Fruit fly (Drosophila melanogaster) whole organism, prepupa: ENCODE data around the gene CG1492.

Experiments
- Blimp-1 ChIP-seq: fragments of 200-800 bp; sonication (Bioruptor generic); optimal IDR thresholded peaks from 3 replicates; lab custom pipeline; 2017; ENCODE audit warnings: missing biosample characterization, missing genetic modification characterization, mild to moderate bottlenecking, moderate library complexity, missing genetic modification reagents
- CG10631 ChIP-seq: fragments of 200-800 bp; sonication (Bioruptor generic); optimal IDR thresholded peaks from 2 replicates; lab custom pipeline; 2016; ENCODE audit warnings: missing biosample characterization, missing genetic modification characterization
- CG11762 ChIP-seq: fragments of 200-800 bp; sonication (Bioruptor generic); optimal IDR thresholded peaks from 3 replicates; lab custom pipeline; 2016; ENCODE audit warnings: missing biosample characterization, missing genetic modification characterization; ENCODE audit not compliant: insufficient read depth
- CG1621 ChIP-seq: fragments of 200-800 bp; sonication (Bioruptor generic); optimal IDR thresholded peaks from 3 replicates; lab custom pipeline; 2018; ENCODE audit warnings: missing biosample characterization, mild to moderate bottlenecking, missing genetic modification characterization
- CG16779 ChIP-seq: fragments of 200-800 bp; sonication (Bioruptor generic); optimal IDR thresholded peaks from 3 replicates; lab custom pipeline; 2017; ENCODE audit warnings: missing biosample characterization, mild to moderate bottlenecking, missing genetic modification characterization
- CG3032 ChIP-seq: fragments of 200-800 bp; optimal IDR thresholded peaks from 2 replicates; lab custom pipeline; 2019; ENCODE audit warnings: missing biosample characterization, mild to moderate bottlenecking, missing genetic modification characterization, moderate library complexity
- CG32006 ChIP-seq: fragments of 200-800 bp; sonication (Bioruptor generic); optimal IDR thresholded peaks from 3 replicates; lab custom pipeline; 2017; ENCODE audit warnings: missing biosample characterization, mild to moderate bottlenecking, missing genetic modification characterization
- CG34406 ChIP-seq: fragments of 200-800 bp; sonication (Bioruptor generic); optimal IDR thresholded peaks from 3 replicates; lab custom pipeline; 2016; ENCODE audit warnings: missing biosample characterization, missing genetic modification characterization
- CG3919 ChIP-seq: fragments of 200-800 bp; sonication (Bioruptor generic); optimal IDR thresholded peaks from 3 replicates; lab custom pipeline; 2016; ENCODE audit warnings: missing biosample characterization, missing genetic modification characterization
- CG6276 ChIP-seq: fragments of 200-800 bp; sonication (Bioruptor generic); optimal IDR thresholded peaks from 2 replicates; lab custom pipeline; 2017; ENCODE audit warnings: missing biosample characterization, mild to moderate bottlenecking, missing genetic modification characterization
- CG6792 ChIP-seq: fragments of 200-800 bp; sonication (Bioruptor generic); optimal IDR thresholded peaks from 3 replicates; lab custom pipeline; 2016; ENCODE audit warnings: missing biosample characterization, missing genetic modification characterization
- CG6808 ChIP-seq: fragments of 200-800 bp; sonication (Bioruptor generic); optimal IDR thresholded peaks from 3 replicates; lab custom pipeline; 2017; ENCODE audit warnings: missing biosample characterization, missing genetic modification characterization, mild to moderate bottlenecking, moderate library complexity, missing genetic modification reagents
- CG6854 ChIP-seq: fragments of 200-800 bp; sonication (Bioruptor generic); optimal IDR thresholded peaks from 2 replicates; lab custom pipeline; 2017; ENCODE audit warnings: missing biosample characterization, mild to moderate bottlenecking, missing genetic modification characterization
- CG7368 ChIP-seq: fragments of 200-800 bp; sonication (Bioruptor generic); optimal IDR thresholded peaks from 3 replicates; lab custom pipeline; 2016; ENCODE audit warnings: missing biosample characterization, missing genetic modification characterization
- CG8119 ChIP-seq: fragments of 200-800 bp; sonication (Bioruptor generic); IDR thresholded peaks from 3 replicates; pipeline ENCODE4 v1.3.6; 2022; ENCODE audit warnings: missing biosample characterization, missing genetic modification characterization
- CG8319 ChIP-seq: fragments of 200-800 bp; sonication (Bioruptor generic); optimal IDR thresholded peaks from 3 replicates; lab custom pipeline; 2016; ENCODE audit warnings: missing biosample characterization, missing genetic modification characterization
- CG8632 ChIP-seq: fragments of 200-800 bp; sonication (Bioruptor generic); optimal IDR thresholded peaks from 3 replicates; lab custom pipeline; 2016; ENCODE audit warnings: missing biosample characterization, missing genetic modification characterization
- CG9139 ChIP-seq: fragments of 200-800 bp; sonication (Bioruptor generic); optimal IDR thresholded peaks from 3 replicates; lab custom pipeline; 2017; ENCODE audit warnings: missing biosample characterization, mild to moderate bottlenecking, missing genetic modification characterization
- Eip75B ChIP-seq: fragments of 200-800 bp; sonication (Bioruptor generic); optimal IDR thresholded peaks from 3 replicates; lab custom pipeline; 2016; ENCODE audit warnings: missing biosample characterization, missing genetic modification characterization
- Eip78C ChIP-seq: fragments of 200-800 bp; sonication (Bioruptor generic); peaks from one replicate; lab custom pipeline; 2016; ENCODE audit warnings: missing biosample characterization, missing genetic modification characterization
- Eip93F ChIP-seq: fragments of 200-800 bp; sonication (Bioruptor generic); optimal IDR thresholded peaks from 2 replicates; lab custom pipeline; 2016; ENCODE audit warnings: missing biosample characterization, mild to moderate bottlenecking, missing genetic modification characterization
- Ets96B ChIP-seq: fragments of 200-800 bp; optimal IDR thresholded peaks from 2 replicates; lab custom pipeline; 2019; ENCODE audit warnings: missing biosample characterization, mild to moderate bottlenecking, missing genetic modification characterization, moderate library complexity
- Hr38 ChIP-seq: sonication (Bioruptor generic); optimal IDR thresholded peaks from 2 replicates; lab custom pipeline; 2016; ENCODE audit warnings: missing biosample characterization, missing genetic modification characterization
- Hr39 ChIP-seq: fragments of 200-800 bp; sonication (Bioruptor generic); optimal IDR thresholded peaks from 2 replicates; lab custom pipeline; 2016; ENCODE audit warnings: missing biosample characterization, missing genetic modification characterization
- Hr4 ChIP-seq: fragments of 200-800 bp; sonication (Bioruptor generic); optimal IDR thresholded peaks from 3 replicates; lab custom pipeline; 2016; ENCODE audit warnings: missing biosample characterization, missing genetic modification characterization
- OdsH ChIP-seq: fragments of 200-800 bp; sonication (Bioruptor generic); optimal IDR thresholded peaks from 3 replicates; lab custom pipeline; 2016; ENCODE audit warnings: missing biosample characterization, missing genetic modification characterization
- Sox102F ChIP-seq: fragments of 200-800 bp; sonication (Bioruptor generic); optimal IDR thresholded peaks from 2 replicates; lab custom pipeline; 2016; ENCODE audit warnings: missing biosample characterization, mild to moderate bottlenecking, missing genetic modification characterization
- Sox14 ChIP-seq: fragments of 200-800 bp; sonication (Bioruptor generic); optimal IDR thresholded peaks from 3 replicates; lab custom pipeline; 2016; ENCODE audit warnings: missing biosample characterization, missing genetic modification characterization
- Sox15 ChIP-seq: fragments of 200-800 bp; sonication (Bioruptor generic); optimal IDR thresholded peaks from 3 replicates; lab custom pipeline; 2016; ENCODE audit warnings: missing biosample characterization, missing genetic modification characterization
- acj6 ChIP-seq: fragments of 200-800 bp; sonication (Bioruptor generic); optimal IDR thresholded peaks from 3 replicates; lab custom pipeline; 2016; ENCODE audit warnings: missing biosample characterization, missing genetic modification characterization
- cyc ChIP-seq: fragments of 200-800 bp; sonication (Bioruptor generic); optimal IDR thresholded peaks from 3 replicates; lab custom pipeline; 2016; ENCODE audit warnings: missing biosample characterization, missing genetic modification characterization
- dac ChIP-seq: fragments of 200-800 bp; sonication (Bioruptor generic); optimal IDR thresholded peaks from 2 replicates; lab custom pipeline; 2017; ENCODE audit warnings: missing biosample characterization, mild to moderate bottlenecking, missing genetic modification characterization
- dsx ChIP-seq: fragments of 200-800 bp; optimal IDR thresholded peaks from 3 replicates; lab custom pipeline; 2019; ENCODE audit warnings: missing biosample characterization, mild to moderate bottlenecking, missing genetic modification characterization, moderate library complexity; ENCODE audit not compliant: poor library complexity, severe bottlenecking
- eg ChIP-seq: fragments of 200-800 bp; sonication (Bioruptor generic); IDR thresholded peaks from 3 replicates; pipeline ENCODE4 v1.3.6; 2022; ENCODE audit warnings: missing biosample characterization, missing genetic modification characterization
- esn ChIP-seq: fragments of 200-800 bp; sonication (Bioruptor generic); optimal IDR thresholded peaks from 2 replicates; lab custom pipeline; 2016; ENCODE audit warnings: missing biosample characterization, mild to moderate bottlenecking, missing genetic modification characterization, moderate library complexity
- fd85E ChIP-seq: fragments of 200-800 bp; sonication (Bioruptor generic); optimal IDR thresholded peaks from 3 replicates; lab custom pipeline; 2016; ENCODE audit warnings: missing biosample characterization, missing genetic modification characterization
- fkh ChIP-seq: fragments of 200-800 bp; sonication (Bioruptor generic); optimal IDR thresholded peaks from 3 replicates; lab custom pipeline; 2017; ENCODE audit warnings: missing biosample characterization, mild to moderate bottlenecking, missing genetic modification characterization, moderate library complexity
- pdm3 ChIP-seq: fragments of 200-800 bp; sonication (Bioruptor generic); optimal IDR thresholded peaks from 3 replicates; lab custom pipeline; 2016; ENCODE audit warnings: missing biosample characterization, missing genetic modification characterization
- spab ChIP-seq: fragments of 200-800 bp; sonication (Bioruptor generic); optimal IDR thresholded peaks from 2 replicates; lab custom pipeline; 2017; ENCODE audit warnings: missing biosample characterization, mild to moderate bottlenecking, missing genetic modification characterization, missing genetic modification reagents
- ss ChIP-seq, 2 experiments: fragments of 200-800 bp; sonication (Bioruptor generic); optimal IDR thresholded peaks; 2 replicates in 1 of 2; 3 replicates in 1 of 2; lab custom pipeline; 2017 to 2018; ENCODE audit warnings: mild to moderate bottlenecking in 2 of 2, missing biosample characterization in 2 of 2, missing genetic modification characterization in 2 of 2, moderate library complexity in 1 of 2
- svp ChIP-seq: fragments of 200-800 bp; sonication (Bioruptor generic); peaks from one replicate; lab custom pipeline; 2016; ENCODE audit warnings: missing biosample characterization, missing genetic modification characterization
- topi ChIP-seq: fragments of 200-800 bp; sonication (Bioruptor generic); optimal IDR thresholded peaks from 3 replicates; lab custom pipeline; 2016; ENCODE audit warnings: missing biosample characterization, missing genetic modification characterization

The CG1492 gene

dm6 chrX:11999974-12000618 lies 11.9 kb downstream of the CG1492 start (continued):
- TF ChIP-seq cyc (GFP tag; lab: Kevin White, UChicago) (peak; percentile 45), dac (no peak), Eip78C (peak; percentile 92), acj6 (GFP tag; lab: Kevin White, UChicago) (peak; percentile 60), CG8632 (GFP tag; lab: Kevin White, UChicago) (peak; percentile 65), CG3919 (GFP tag; lab: Kevin White, UChicago) (peak; percentile 64), CG8319 (GFP tag; lab: Kevin White, UChicago) (peak; percentile 37), CG1621 (tag; lab: Kevin White, UChicago) (peak; percentile 45), Eip75B (GFP tag; lab: Kevin White, UChicago) (peak; percentile 53), Hr39 (GFP tag; lab: Kevin White, UChicago) (peak; percentile 57), Sox14 (GFP tag; lab: Kevin White, UChicago) (peak; percentile 45), Sox102F (GFP tag; lab: Kevin White, UChicago) (peak; percentile 65), CG10631 (peak; percentile 41), CG34406 (peak; percentile 55), Sox15 (GFP tag; lab: Kevin White, UChicago) (peak; percentile 41), spab (peak; percentile 49), fkh (no peak), CG16779 (no peak), fd85E (no peak), CG32006 (peak; percentile 45), CG3032 (tag; lab: Kevin White, UChicago) (peak; percentile 60), esn (peak; percentile 61), CG6854 (GFP tag; lab: Kevin White, UChicago) (no peak), CG6792 (GFP tag; lab: Kevin White, UChicago) (peak; percentile 63), Hr38 (GFP tag; lab: Kevin White, UChicago) (no peak), Hr4 (peak; percentile 45), CG7368 (peak; percentile 58)

dm6 chrX:11993279-11993678 lies 18.7 kb downstream of the CG1492 start:
- no peak for TF ChIP-seq CG16779
- no peak for TF ChIP-seq CG11762 (GFP tag; lab: Kevin White, UChicago)
- TF ChIP-seq CG6276: no peak
- TF ChIP-seq CG6808: no peak
- TF ChIP-seq CG3919 (GFP tag; lab: Kevin White, UChicago): no peak
- TF ChIP-seq Blimp-1 (GFP tag; lab: Kevin White, UChicago): no peak
- TF ChIP-seq pdm3 (GFP tag; lab: Kevin White, UChicago): no peak
- no peak for TF ChIP-seq CG9139 (GFP tag; lab: Kevin White, UChicago)
- no peak for TF ChIP-seq svp (GFP tag; lab: Kevin White, UChicago)
- TF ChIP-seq CG34406: no peak
- TF ChIP-seq Sox102F (GFP tag; lab: Kevin White, UChicago): no peak
- no peak for TF ChIP-seq eg (GFP tag; lab: Robert Waterston, UW)
- TF ChIP-seq CG8119 (GFP tag; lab: Robert Waterston, UW): no peak
- no peak for TF ChIP-seq CG8319 (GFP tag; lab: Kevin White, UChicago)
- no peak for TF ChIP-seq dac
- TF ChIP-seq CG10631: no peak
- TF ChIP-seq Ets96B (tag; lab: Kevin White, UChicago): no peak

dm6 chrX:11992668-11993067 lies 19.3 kb downstream of the CG1492 start, which contains the start of gene CG18130:
TSS of gene CG18130 (minus strand) at chrX:11992768.
- TF ChIP-seq eg (GFP tag; lab: Robert Waterston, UW) (no peak), Eip93F (GFP tag; lab: Kevin White, UChicago) (no peak), cyc (GFP tag; lab: Kevin White, UChicago) (no peak), OdsH (GFP tag; lab: Kevin White, UChicago) (no peak), CG34406 (no peak), Hr4 (no peak), fd85E (no peak), topi (GFP tag; lab: Kevin White, UChicago) (no peak), CG6276 (no peak), ss (GFP tag; optimal IDR thresholded peaks at IDR 0.05; lab: Kevin White, UChicago) (no peak), dsx (GFP tag; lab: Kevin White, UChicago) (no peak), CG3919 (GFP tag; lab: Kevin White, UChicago) (no peak), fkh (no peak)
